Fruit fly (Drosophila melanogaster) whole organism, prepupa: ENCODE data around the gene CG13449.

Source experiments
- Blimp-1 ChIP-seq: fragments of 200-800 bp; sonication (Bioruptor generic); optimal IDR thresholded peaks from 3 replicates; lab custom pipeline; 2017; ENCODE audit warnings: missing biosample characterization, missing genetic modification characterization, mild to moderate bottlenecking, moderate library complexity, missing genetic modification reagents
- CG10631 ChIP-seq: fragments of 200-800 bp; sonication (Bioruptor generic); optimal IDR thresholded peaks from 2 replicates; lab custom pipeline; 2016; ENCODE audit warnings: missing biosample characterization, missing genetic modification characterization
- CG10669 ChIP-seq: fragments of 200-800 bp; sonication (Bioruptor generic); optimal IDR thresholded peaks from 3 replicates; lab custom pipeline; 2018; ENCODE audit warnings: missing biosample characterization, mild to moderate bottlenecking, missing genetic modification characterization, moderate library complexity
- CG11294 ChIP-seq: fragments of 200-800 bp; sonication (Bioruptor generic); IDR thresholded peaks from 2 replicates; pipeline ENCODE4 v1.3.6; 2022; ENCODE audit warnings: missing biosample characterization, missing genetic modification characterization
- CG11762 ChIP-seq: fragments of 200-800 bp; sonication (Bioruptor generic); optimal IDR thresholded peaks from 3 replicates; lab custom pipeline; 2016; ENCODE audit warnings: missing biosample characterization, missing genetic modification characterization; ENCODE audit not compliant: insufficient read depth
- CG11902 ChIP-seq: fragments of 200-800 bp; sonication (Bioruptor generic); optimal IDR thresholded peaks from 3 replicates; lab custom pipeline; 2016; ENCODE audit warnings: missing biosample characterization, missing genetic modification characterization
- CG15336 ChIP-seq: fragments of 200-800 bp; sonication (Bioruptor generic); IDR thresholded peaks from 2 replicates; pipeline ENCODE4 v1.3.6; 2022; ENCODE audit warnings: missing biosample characterization, missing genetic modification characterization
- CG16779 ChIP-seq: fragments of 200-800 bp; sonication (Bioruptor generic); optimal IDR thresholded peaks from 3 replicates; lab custom pipeline; 2017; ENCODE audit warnings: missing biosample characterization, mild to moderate bottlenecking, missing genetic modification characterization
- CG3032 ChIP-seq: fragments of 200-800 bp; optimal IDR thresholded peaks from 2 replicates; lab custom pipeline; 2019; ENCODE audit warnings: missing biosample characterization, mild to moderate bottlenecking, missing genetic modification characterization, moderate library complexity
- CG31627 ChIP-seq: fragments of 200-800 bp; sonication (Bioruptor generic); optimal IDR thresholded peaks from 3 replicates; lab custom pipeline; 2016; ENCODE audit warnings: missing biosample characterization, missing genetic modification characterization
- CG32006 ChIP-seq: fragments of 200-800 bp; sonication (Bioruptor generic); optimal IDR thresholded peaks from 3 replicates; lab custom pipeline; 2017; ENCODE audit warnings: missing biosample characterization, mild to moderate bottlenecking, missing genetic modification characterization
- CG34406 ChIP-seq: fragments of 200-800 bp; sonication (Bioruptor generic); optimal IDR thresholded peaks from 3 replicates; lab custom pipeline; 2016; ENCODE audit warnings: missing biosample characterization, missing genetic modification characterization
- CG3919 ChIP-seq: fragments of 200-800 bp; sonication (Bioruptor generic); optimal IDR thresholded peaks from 3 replicates; lab custom pipeline; 2016; ENCODE audit warnings: missing biosample characterization, missing genetic modification characterization
- CG4318 ChIP-seq: fragments of 200-800 bp; sonication (Bioruptor generic); optimal IDR thresholded peaks from 3 replicates; lab custom pipeline; 2017; ENCODE audit warnings: missing biosample characterization, mild to moderate bottlenecking, missing genetic modification characterization
- CG6163 ChIP-seq: fragments of 200-800 bp; sonication (Bioruptor generic); IDR thresholded peaks from 3 replicates; pipeline ENCODE4 v1.3.6; 2022; ENCODE audit warnings: missing biosample characterization, missing genetic modification characterization
- CG6276 ChIP-seq: fragments of 200-800 bp; sonication (Bioruptor generic); optimal IDR thresholded peaks from 2 replicates; lab custom pipeline; 2017; ENCODE audit warnings: missing biosample characterization, mild to moderate bottlenecking, missing genetic modification characterization
- CG6792 ChIP-seq: fragments of 200-800 bp; sonication (Bioruptor generic); optimal IDR thresholded peaks from 3 replicates; lab custom pipeline; 2016; ENCODE audit warnings: missing biosample characterization, missing genetic modification characterization
- CG6854 ChIP-seq: fragments of 200-800 bp; sonication (Bioruptor generic); optimal IDR thresholded peaks from 2 replicates; lab custom pipeline; 2017; ENCODE audit warnings: missing biosample characterization, mild to moderate bottlenecking, missing genetic modification characterization
- CG7368 ChIP-seq: fragments of 200-800 bp; sonication (Bioruptor generic); optimal IDR thresholded peaks from 3 replicates; lab custom pipeline; 2016; ENCODE audit warnings: missing biosample characterization, missing genetic modification characterization
- CG8119 ChIP-seq: fragments of 200-800 bp; sonication (Bioruptor generic); IDR thresholded peaks from 3 replicates; pipeline ENCODE4 v1.3.6; 2022; ENCODE audit warnings: missing biosample characterization, missing genetic modification characterization
- CG8319 ChIP-seq: fragments of 200-800 bp; sonication (Bioruptor generic); optimal IDR thresholded peaks from 3 replicates; lab custom pipeline; 2016; ENCODE audit warnings: missing biosample characterization, missing genetic modification characterization
- CG8632 ChIP-seq: fragments of 200-800 bp; sonication (Bioruptor generic); optimal IDR thresholded peaks from 3 replicates; lab custom pipeline; 2016; ENCODE audit warnings: missing biosample characterization, missing genetic modification characterization
- CG9139 ChIP-seq: fragments of 200-800 bp; sonication (Bioruptor generic); optimal IDR thresholded peaks from 3 replicates; lab custom pipeline; 2017; ENCODE audit warnings: missing biosample characterization, mild to moderate bottlenecking, missing genetic modification characterization
- Eip75B ChIP-seq: fragments of 200-800 bp; sonication (Bioruptor generic); optimal IDR thresholded peaks from 3 replicates; lab custom pipeline; 2016; ENCODE audit warnings: missing biosample characterization, missing genetic modification characterization
- Eip93F ChIP-seq: fragments of 200-800 bp; sonication (Bioruptor generic); optimal IDR thresholded peaks from 2 replicates; lab custom pipeline; 2016; ENCODE audit warnings: missing biosample characterization, mild to moderate bottlenecking, missing genetic modification characterization
- Ets21C ChIP-seq: fragments of 200-800 bp; sonication (Bioruptor generic); optimal IDR thresholded peaks from 3 replicates; lab custom pipeline; 2016; ENCODE audit warnings: missing biosample characterization, missing genetic modification characterization
- Ets96B ChIP-seq: fragments of 200-800 bp; optimal IDR thresholded peaks from 2 replicates; lab custom pipeline; 2019; ENCODE audit warnings: missing biosample characterization, mild to moderate bottlenecking, missing genetic modification characterization, moderate library complexity
- Gug ChIP-seq: fragments of 200-800 bp; sonication (Bioruptor generic); IDR thresholded peaks from 2 replicates; pipeline ENCODE4 v1.3.6; 2022; ENCODE audit warnings: missing biosample characterization, missing genetic modification characterization
- Hr38 ChIP-seq: sonication (Bioruptor generic); optimal IDR thresholded peaks from 2 replicates; lab custom pipeline; 2016; ENCODE audit warnings: missing biosample characterization, missing genetic modification characterization
- Hr39 ChIP-seq: fragments of 200-800 bp; sonication (Bioruptor generic); optimal IDR thresholded peaks from 2 replicates; lab custom pipeline; 2016; ENCODE audit warnings: missing biosample characterization, missing genetic modification characterization
- Hr4 ChIP-seq: fragments of 200-800 bp; sonication (Bioruptor generic); optimal IDR thresholded peaks from 3 replicates; lab custom pipeline; 2016; ENCODE audit warnings: missing biosample characterization, missing genetic modification characterization
- Lpt ChIP-seq: fragments of 200-800 bp; sonication (Bioruptor generic); optimal IDR thresholded peaks from 3 replicates; lab custom pipeline; 2016; ENCODE audit warnings: missing biosample characterization, missing genetic modification characterization
- OdsH ChIP-seq: fragments of 200-800 bp; sonication (Bioruptor generic); optimal IDR thresholded peaks from 3 replicates; lab custom pipeline; 2016; ENCODE audit warnings: missing biosample characterization, missing genetic modification characterization
- Smox ChIP-seq: fragments of 200-800 bp; sonication (Bioruptor generic); optimal IDR thresholded peaks from 3 replicates; lab custom pipeline; 2016; ENCODE audit warnings: missing biosample characterization, missing genetic modification characterization
- Sox102F ChIP-seq: fragments of 200-800 bp; sonication (Bioruptor generic); optimal IDR thresholded peaks from 2 replicates; lab custom pipeline; 2016; ENCODE audit warnings: missing biosample characterization, mild to moderate bottlenecking, missing genetic modification characterization
- Sox14 ChIP-seq: fragments of 200-800 bp; sonication (Bioruptor generic); optimal IDR thresholded peaks from 3 replicates; lab custom pipeline; 2016; ENCODE audit warnings: missing biosample characterization, missing genetic modification characterization
- Sox15 ChIP-seq: fragments of 200-800 bp; sonication (Bioruptor generic); optimal IDR thresholded peaks from 3 replicates; lab custom pipeline; 2016; ENCODE audit warnings: missing biosample characterization, missing genetic modification characterization
- achi ChIP-seq: fragments of 200-800 bp; sonication (Bioruptor generic); optimal IDR thresholded peaks from 3 replicates; lab custom pipeline; 2016; ENCODE audit warnings: missing biosample characterization, missing genetic modification characterization
- acj6 ChIP-seq: fragments of 200-800 bp; sonication (Bioruptor generic); optimal IDR thresholded peaks from 3 replicates; lab custom pipeline; 2016; ENCODE audit warnings: missing biosample characterization, missing genetic modification characterization
- cyc ChIP-seq: fragments of 200-800 bp; sonication (Bioruptor generic); optimal IDR thresholded peaks from 3 replicates; lab custom pipeline; 2016; ENCODE audit warnings: missing biosample characterization, missing genetic modification characterization
- dac ChIP-seq: fragments of 200-800 bp; sonication (Bioruptor generic); optimal IDR thresholded peaks from 2 replicates; lab custom pipeline; 2017; ENCODE audit warnings: missing biosample characterization, mild to moderate bottlenecking, missing genetic modification characterization
- dsx ChIP-seq: fragments of 200-800 bp; optimal IDR thresholded peaks from 3 replicates; lab custom pipeline; 2019; ENCODE audit warnings: missing biosample characterization, mild to moderate bottlenecking, missing genetic modification characterization, moderate library complexity; ENCODE audit not compliant: poor library complexity, severe bottlenecking
- eg ChIP-seq: fragments of 200-800 bp; sonication (Bioruptor generic); IDR thresholded peaks from 3 replicates; pipeline ENCODE4 v1.3.6; 2022; ENCODE audit warnings: missing biosample characterization, missing genetic modification characterization
- esn ChIP-seq: fragments of 200-800 bp; sonication (Bioruptor generic); optimal IDR thresholded peaks from 2 replicates; lab custom pipeline; 2016; ENCODE audit warnings: missing biosample characterization, mild to moderate bottlenecking, missing genetic modification characterization, moderate library complexity
- fd85E ChIP-seq: fragments of 200-800 bp; sonication (Bioruptor generic); optimal IDR thresholded peaks from 3 replicates; lab custom pipeline; 2016; ENCODE audit warnings: missing biosample characterization, missing genetic modification characterization
- lz ChIP-seq: fragments of 200-800 bp; sonication (Bioruptor generic); optimal IDR thresholded peaks from 3 replicates; lab custom pipeline; 2016; ENCODE audit warnings: missing biosample characterization, missing genetic modification characterization
- net ChIP-seq: fragments of 200-800 bp; sonication (Bioruptor generic); optimal IDR thresholded peaks from 3 replicates; lab custom pipeline; 2016; ENCODE audit warnings: missing biosample characterization, missing genetic modification characterization
- pdm3 ChIP-seq: fragments of 200-800 bp; sonication (Bioruptor generic); optimal IDR thresholded peaks from 3 replicates; lab custom pipeline; 2016; ENCODE audit warnings: missing biosample characterization, missing genetic modification characterization
- salr ChIP-seq, 2 experiments: fragments of 200-800 bp; sonication (Bioruptor generic); optimal IDR thresholded peaks; 3 replicates each; lab custom pipeline; 2016 to 2018; ENCODE audit warnings: missing biosample characterization in 2 of 2, missing genetic modification characterization in 2 of 2, mild to moderate bottlenecking in 1 of 2
- spab ChIP-seq: fragments of 200-800 bp; sonication (Bioruptor generic); optimal IDR thresholded peaks from 2 replicates; lab custom pipeline; 2017; ENCODE audit warnings: missing biosample characterization, mild to moderate bottlenecking, missing genetic modification characterization, missing genetic modification reagents
- svp ChIP-seq: fragments of 200-800 bp; sonication (Bioruptor generic); peaks from one replicate; lab custom pipeline; 2016; ENCODE audit warnings: missing biosample characterization, missing genetic modification characterization
- topi ChIP-seq: fragments of 200-800 bp; sonication (Bioruptor generic); optimal IDR thresholded peaks from 3 replicates; lab custom pipeline; 2016; ENCODE audit warnings: missing biosample characterization, missing genetic modification characterization
- vri ChIP-seq: fragments of 200-800 bp; sonication (Bioruptor generic); optimal IDR thresholded peaks from 3 replicates; lab custom pipeline; 2016; ENCODE audit warnings: missing biosample characterization, mild to moderate bottlenecking, missing genetic modification characterization

Gene CG13449

dm6 chr3L:15566484-15566955 is 46.1 kb downstream of the CG13449 start:
- TF ChIP-seq Hr38 (GFP tag; lab: Kevin White, UChicago): no peak
- no peak for TF ChIP-seq CG32006 (GFP tag; lab: Kevin White, UChicago)
- no peak for TF ChIP-seq Blimp-1 (GFP tag; lab: Kevin White, UChicago)
- TF ChIP-seq CG16779 (tag; lab: Kevin White, UChicago): peak; percentile 51
- TF ChIP-seq fd85E (GFP tag; lab: Kevin White, UChicago): no peak
- TF ChIP-seq CG11762: no peak
- TF ChIP-seq eg (GFP tag; lab: Robert Waterston, UW): peak; percentile 6; the same call in 1 of the 3 replicates
- TF ChIP-seq topi: peak; percentile 1
- no peak for TF ChIP-seq CG11294
- TF ChIP-seq pdm3 (GFP tag; lab: Kevin White, UChicago): no peak
- peak; percentile 65 for TF ChIP-seq svp (GFP tag; lab: Kevin White, UChicago)
- no peak for TF ChIP-seq dsx (GFP tag; lab: Kevin White, UChicago)
- TF ChIP-seq CG10669 (GFP tag; lab: Kevin White, UChicago): no peak
- no peak for TF ChIP-seq net
- TF ChIP-seq salr (GFP tag; optimal IDR thresholded peaks at IDR 0.05; lab: Kevin White, UChicago): no peak
- peak; percentile 71 for TF ChIP-seq vri (GFP tag; lab: Kevin White, UChicago)
- no peak for TF ChIP-seq cyc (GFP tag; lab: Kevin White, UChicago)
- no peak for TF ChIP-seq CG8632 (GFP tag; lab: Kevin White, UChicago)
- TF ChIP-seq CG6854 (GFP tag; lab: Kevin White, UChicago): peak; percentile 13
- TF ChIP-seq Lpt (GFP tag; lab: Kevin White, UChicago): no peak
- no peak for TF ChIP-seq CG11902 (GFP tag; lab: Kevin White, UChicago)
- no peak for TF ChIP-seq CG15336 (GFP tag; lab: Robert Waterston, UW)
- no peak for TF ChIP-seq CG6792 (GFP tag; lab: Kevin White, UChicago)
- no peak for TF ChIP-seq Smox (GFP tag; lab: Kevin White, UChicago)
- TF ChIP-seq esn: peak; percentile 6
- no peak for TF ChIP-seq Eip93F (GFP tag; lab: Kevin White, UChicago)
- TF ChIP-seq Sox15 (GFP tag; lab: Kevin White, UChicago): no peak
- TF ChIP-seq CG3919 (GFP tag; lab: Kevin White, UChicago): no peak
- peak; percentile 61; the same call in 2 of the 3 replicates for TF ChIP-seq CG6163 (GFP tag; lab: Robert Waterston, UW)
- no peak for TF ChIP-seq CG3032 (tag; lab: Kevin White, UChicago)
- no peak for TF ChIP-seq CG4318 (GFP tag; lab: Kevin White, UChicago)
- TF ChIP-seq Gug (GFP tag; lab: Robert Waterston, UW): no peak
- TF ChIP-seq dac (GFP tag; lab: Kevin White, UChicago): no peak
- no peak for TF ChIP-seq CG8119 (GFP tag; lab: Robert Waterston, UW)
- TF ChIP-seq Ets96B (tag; lab: Kevin White, UChicago): no peak
- no peak for TF ChIP-seq CG9139 (GFP tag; lab: Kevin White, UChicago)
- TF ChIP-seq CG31627: no peak
- no peak for TF ChIP-seq Ets21C (GFP tag; lab: Kevin White, UChicago)
- no peak for TF ChIP-seq achi (GFP tag; lab: Kevin White, UChicago)
- TF ChIP-seq spab (GFP tag; lab: Kevin White, UChicago): no peak
- peak; percentile 45 for TF ChIP-seq Sox14
- no peak for TF ChIP-seq CG6276 (GFP tag; lab: Kevin White, UChicago)
- no peak for TF ChIP-seq Sox102F (GFP tag; lab: Kevin White, UChicago)
- TF ChIP-seq lz (GFP tag; lab: Kevin White, UChicago): no peak
- no peak for TF ChIP-seq acj6 (GFP tag; lab: Kevin White, UChicago)
- TF ChIP-seq Hr4: no peak
- TF ChIP-seq CG34406 (GFP tag; lab: Kevin White, UChicago): peak; percentile 38
- TF ChIP-seq CG10631 (GFP tag; lab: Kevin White, UChicago): no peak
- TF ChIP-seq Hr39: no peak
- TF ChIP-seq Eip75B (GFP tag; lab: Kevin White, UChicago): no peak
- TF ChIP-seq OdsH (GFP tag; lab: Kevin White, UChicago): no peak
- no peak for TF ChIP-seq CG7368
- TF ChIP-seq CG8319: peak; percentile 76
